Worm (Caenorhabditis elegans): ENCODE results near the gene grd-7.

grd-7 gene

ce11 chrX:7264591-7265306, 4.5 kb downstream of the grd-7 start (continued):
- TF ChIP-seq him-1 (tag; optimal IDR thresholded peaks at IDR 0.05) (no peak), F52B5.7 (tag; optimal IDR thresholded peaks at IDR 0.05) (no peak), madf-8 (GFP tag; conservative IDR thresholded peaks at IDR 0.05) (no peak), D2030.7 (GFP tag; IDR thresholded peaks at IDR 0.05) (no peak), madf-10 (tag; optimal IDR thresholded peaks at IDR 0.05) (peak; percentile 69), T07F8.4 (tag; optimal IDR thresholded peaks at IDR 0.05) (no peak), B0336.3 (GFP tag; IDR thresholded peaks at IDR 0.05) (peak; percentile 89), Y95B8A.8 (GFP tag; IDR thresholded peaks at IDR 0.05) (no peak), ztf-6 (GFP tag; IDR thresholded peaks at IDR 0.05) (peak; percentile 64), lin-54 (GFP tag; optimal IDR thresholded peaks at IDR 0.05) (no peak), dox-1 (GFP tag; IDR thresholded peaks at IDR 0.05) (peak; percentile 92; the same call in 1 of the 2 replicates), attf-6 (GFP tag; IDR thresholded peaks at IDR 0.05) (no peak), nhr-179 (tag; optimal IDR thresholded peaks at IDR 0.05) (no peak), nhr-80 (tag; optimal IDR thresholded peaks at IDR 0.05) (peak; percentile 95), zim-3 (tag; optimal IDR thresholded peaks at IDR 0.05) (no peak), madf-6 (GFP tag; IDR thresholded peaks at IDR 0.05) (no peak), B0035.1 (tag; optimal IDR thresholded peaks at IDR 0.05) (peak; percentile 51), snpc-1.1 (tag; optimal IDR thresholded peaks at IDR 0.05; ENCODE audit: insufficient read depth) (no peak), nhr-90 (tag; optimal IDR thresholded peaks at IDR 0.05) (peak; percentile 58), lin-40 (tag; optimal IDR thresholded peaks at IDR 0.05) (peak; percentile 90), Y53G8AR.9 (GFP tag; conservative IDR thresholded peaks at IDR 0.05) (0 out of 2 replicates have a peak, but pooled peaks have one; percentile 15), ztf-26 (tag; optimal IDR thresholded peaks at IDR 0.05) (peak; percentile 88), ceh-27 (GFP tag; optimal IDR thresholded peaks at IDR 0.05) (peak; percentile 93), cebp-1 (GFP tag; IDR thresholded peaks at IDR 0.05) (peak; percentile 72), cebp-1 (tag; optimal IDR thresholded peaks at IDR 0.05) (peak; percentile 89), T26A5.8 (tag; optimal IDR thresholded peaks at IDR 0.05) (no peak), mes-4 (tag; optimal IDR thresholded peaks at IDR 0.05) (peak; percentile 7), nfyb-1 (GFP tag; IDR thresholded peaks at IDR 0.05) (peak; percentile 86), tbx-9 (tag; optimal IDR thresholded peaks at IDR 0.05; ENCODE audit: borderline replicate concordance) (no peak), sdz-38 (tag; optimal IDR thresholded peaks at IDR 0.05) (no peak), ceh-100 (GFP tag; IDR thresholded peaks at IDR 0.05) (no peak), Y53F4B.3 (GFP tag; IDR thresholded peaks at IDR 0.05) (no peak)

- TF ChIP-seq nhr-80 (tag; optimal IDR thresholded peaks at IDR 0.05) (peak; percentile 1), dox-1 (GFP tag; IDR thresholded peaks at IDR 0.05) (no peak)
Measured at ce11 chrX:7260327-7261019, 8.8 kb downstream of the grd-7 start, which contains the start of gene lact-1. lact-1 (minus strand) TSS chrX:7260377.

- TF ChIP-seq ceh-27 (GFP tag; optimal IDR thresholded peaks at IDR 0.05) (no peak), unc-130 (GFP tag; optimal IDR thresholded peaks at IDR 0.05) (no peak), lir-1 (GFP tag; conservative IDR thresholded peaks at IDR 0.05) (no peak), egl-18 (GFP tag; IDR thresholded peaks at IDR 0.05) (no peak), Y56A3A.18 (GFP tag; IDR thresholded peaks at IDR 0.05) (no peak), B0336.3 (GFP tag; IDR thresholded peaks at IDR 0.05) (no peak), ceh-40 (GFP tag; IDR thresholded peaks at IDR 0.05) (no peak), ccch-3 (GFP tag; optimal IDR thresholded peaks at IDR 0.05) (no peak), cebp-1 (GFP tag; IDR thresholded peaks at IDR 0.05) (no peak), cebp-1 (tag; optimal IDR thresholded peaks at IDR 0.05) (no peak), Y67H2A.10 (GFP tag; conservative IDR thresholded peaks at IDR 0.05) (no peak), fkh-3 (tag; optimal IDR thresholded peaks at IDR 0.05) (no peak), sea-2 (GFP tag; IDR thresholded peaks at IDR 0.05) (no peak)
Measured at ce11 chrX:7256891-7257290, 12.4 kb downstream of the grd-7 start, which contains the start of gene F46H5.5. F46H5.5 (minus strand) TSS chrX:7256991.
